Fruit fly (Drosophila melanogaster) whole organism, wandering third instar larva: ENCODE measurements around the gene Rheb.

Experiments
- Abd-B ChIP-seq: fragments of >200 bp; optimal IDR thresholded peaks from 2 replicates; lab custom pipeline; 2017; ENCODE audit warnings: missing biosample characterization, missing genetic modification characterization
- CG32264 ChIP-seq: fragments of 200-800 bp; sonication (Bioruptor generic); optimal IDR thresholded peaks from 2 replicates; lab custom pipeline; 2016; ENCODE audit warnings: missing biosample characterization, missing genetic modification characterization
- CG9705 ChIP-seq: fragments of 200-800 bp; sonication (Bioruptor generic); optimal IDR thresholded peaks from 2 replicates; lab custom pipeline; 2018; ENCODE audit warnings: missing biosample characterization, mild to moderate bottlenecking, missing genetic modification characterization
- CrebA ChIP-seq: fragments of 200-800 bp; sonication (Bioruptor generic); optimal IDR thresholded peaks from 2 replicates; lab custom pipeline; 2016; ENCODE audit warnings: missing biosample characterization, mild to moderate bottlenecking, missing genetic modification characterization, borderline replicate concordance
- Dfd ChIP-seq: fragments of >200 bp; optimal IDR thresholded peaks from 2 replicates; lab custom pipeline; 2017; ENCODE audit warnings: missing biosample characterization, missing genetic modification characterization
- Dif ChIP-seq: fragments of 200-275, 200-300 bp; sonication (Bioruptor generic); optimal IDR thresholded peaks from 2 replicates; lab custom pipeline; 2018; ENCODE audit warnings: missing biosample characterization, missing genetic modification characterization; ENCODE audit not compliant: partially characterized antibody
- GATAd ChIP-seq: sonication (Bioruptor generic); optimal IDR thresholded peaks from 2 replicates; lab custom pipeline; 2016; ENCODE audit warnings: missing biosample characterization, missing genetic modification characterization
- HLH106 ChIP-seq: fragments of 200-800 bp; optimal IDR thresholded peaks from 3 replicates; lab custom pipeline; 2019; ENCODE audit warnings: missing biosample characterization, mild to moderate bottlenecking, missing genetic modification characterization, moderate library complexity
- Hnf4 ChIP-seq: fragments of 200-800 bp; sonication (Bioruptor generic); optimal IDR thresholded peaks from 2 replicates; lab custom pipeline; 2016; ENCODE audit warnings: missing biosample characterization, mild to moderate bottlenecking, missing genetic modification characterization
- Hr78 ChIP-seq: fragments of >200 bp; optimal IDR thresholded peaks from 2 replicates; lab custom pipeline; 2017; ENCODE audit warnings: missing biosample characterization, missing genetic modification characterization
- Hr83 ChIP-seq: fragments of 200-300 bp; sonication (Bioruptor generic); optimal IDR thresholded peaks from 2 replicates; lab custom pipeline; 2016; ENCODE audit warnings: missing biosample characterization, mild to moderate bottlenecking, missing genetic modification characterization, moderate library complexity; ENCODE audit not compliant: poor library complexity, severe bottlenecking
- Jra ChIP-seq: sonication (Bioruptor generic); optimal IDR thresholded peaks from 2 replicates; lab custom pipeline; 2016; ENCODE audit warnings: missing biosample characterization, missing genetic modification characterization
- Mio ChIP-seq: sonication (Bioruptor generic); optimal IDR thresholded peaks from 2 replicates; lab custom pipeline; 2016; ENCODE audit warnings: missing biosample characterization, missing genetic modification characterization
- Myc ChIP-seq: fragments of >200 bp; optimal IDR thresholded peaks from 2 replicates; lab custom pipeline; 2017
- N ChIP-seq: fragments of >200 bp; optimal IDR thresholded peaks from 2 replicates; lab custom pipeline; 2018; ENCODE audit warnings: missing biosample characterization, missing external identifiers, missing genetic modification characterization
- OdsH ChIP-seq: fragments of 200-800 bp; sonication (Bioruptor generic); optimal IDR thresholded peaks from 2 replicates; lab custom pipeline; 2016; ENCODE audit warnings: missing biosample characterization, mild to moderate bottlenecking, missing genetic modification characterization
- Rel ChIP-seq, 2 experiments: fragments of 200-800 bp; sonication (Bioruptor generic) in 1 of 2; optimal IDR thresholded peaks; 2 replicates in 1 of 2; 3 replicates in 1 of 2; lab custom pipeline; 2016 to 2019; ENCODE audit warnings: mild to moderate bottlenecking in 2 of 2, missing biosample characterization in 2 of 2, missing genetic modification characterization in 2 of 2, moderate library complexity in 1 of 2
- Sp1 ChIP-seq: fragments of 200-800 bp; sonication (Bioruptor generic); optimal IDR thresholded peaks from 3 replicates; lab custom pipeline; 2019; ENCODE audit warnings: missing biosample characterization, mild to moderate bottlenecking, missing genetic modification characterization, moderate library complexity
- Vsx2 ChIP-seq: fragments of 200-300, 225-300 bp; sonication (Bioruptor generic); optimal IDR thresholded peaks from 2 replicates; lab custom pipeline; 2018; ENCODE audit warnings: missing biosample characterization, missing genetic modification characterization; ENCODE audit not compliant: partially characterized antibody
- br ChIP-seq: fragments of 200-800 bp; sonication (Bioruptor generic); optimal IDR thresholded peaks from 2 replicates; lab custom pipeline; 2016; ENCODE audit warnings: missing biosample characterization, missing genetic modification characterization
- brk ChIP-seq: fragments of 200-800 bp; sonication (Bioruptor generic); optimal IDR thresholded peaks from 2 replicates; lab custom pipeline; 2016; ENCODE audit warnings: missing biosample characterization, mild to moderate bottlenecking, missing genetic modification characterization
- dl ChIP-seq, 2 experiments: fragments of 175-275, 200-275 bp in 1 of 2; fragments of 200-275 bp in 1 of 2; sonication (Bioruptor generic); optimal IDR thresholded peaks; lab custom pipeline; 2018; ENCODE audit warnings: mild to moderate bottlenecking in 2 of 2, missing biosample characterization in 2 of 2, missing genetic modification characterization in 2 of 2, moderate library complexity in 2 of 2; ENCODE audit not compliant: partially characterized antibody in 2 of 2, insufficient read depth in 1 of 2
- dmrt93B ChIP-seq: fragments of 200-800 bp; sonication (Bioruptor generic); optimal IDR thresholded peaks from 2 replicates; lab custom pipeline; 2018; ENCODE audit warnings: missing biosample characterization, mild to moderate bottlenecking, missing genetic modification characterization
- dsf ChIP-seq: sonication (Bioruptor generic); optimal IDR thresholded peaks from 2 replicates; lab custom pipeline; 2016; ENCODE audit warnings: missing biosample characterization, missing genetic modification characterization, borderline replicate concordance
- ey ChIP-seq: fragments of 200-800 bp; sonication (Bioruptor generic); optimal IDR thresholded peaks from 2 replicates; lab custom pipeline; 2016; ENCODE audit warnings: missing biosample characterization, missing genetic modification characterization
- foxo ChIP-seq, 2 experiments: fragments of 200-800 bp; sonication (Bioruptor generic); optimal IDR thresholded peaks; 2 replicates in 1 of 2; 3 replicates in 1 of 2; lab custom pipeline; 2016 to 2017; ENCODE audit warnings: missing biosample characterization in 2 of 2, missing genetic modification characterization in 2 of 2
- fru ChIP-seq: fragments of 200-800 bp; sonication (Bioruptor generic); optimal IDR thresholded peaks from 3 replicates; lab custom pipeline; 2016; ENCODE audit warnings: missing biosample characterization, mild to moderate bottlenecking, missing genetic modification characterization
- h ChIP-seq: fragments of 200-800 bp; sonication (Bioruptor generic); optimal IDR thresholded peaks from 3 replicates; lab custom pipeline; 2016; ENCODE audit warnings: missing biosample characterization, mild to moderate bottlenecking, missing genetic modification characterization
- jim ChIP-seq: fragments of 175-275, 200-325 bp; sonication (Bioruptor generic); optimal IDR thresholded peaks from 2 replicates; lab custom pipeline; 2016; ENCODE audit warnings: missing biosample characterization, mild to moderate bottlenecking, missing genetic modification characterization
- lola ChIP-seq: fragments of >200 bp; optimal IDR thresholded peaks from 2 replicates; lab custom pipeline; 2017; ENCODE audit warnings: missing biosample characterization, missing genetic modification characterization
- pan ChIP-seq: fragments of >200 bp; optimal IDR thresholded peaks from 2 replicates; lab custom pipeline; 2017
- psq ChIP-seq: fragments of 200-800 bp; sonication (Bioruptor generic); optimal IDR thresholded peaks from 3 replicates; lab custom pipeline; 2017; ENCODE audit warnings: missing biosample characterization, mild to moderate bottlenecking, missing genetic modification characterization, moderate library complexity
- rgr ChIP-seq: fragments of 200-800 bp; sonication (Bioruptor generic); optimal IDR thresholded peaks from 3 replicates; lab custom pipeline; 2016; ENCODE audit warnings: missing biosample characterization, mild to moderate bottlenecking, missing genetic modification characterization
- sage ChIP-seq: fragments of 200-800 bp; sonication (Bioruptor generic); optimal IDR thresholded peaks from 2 replicates; lab custom pipeline; 2016; ENCODE audit warnings: missing biosample characterization, mild to moderate bottlenecking, missing genetic modification characterization
- sv ChIP-seq: fragments of 200-800 bp; sonication (Bioruptor generic); optimal IDR thresholded peaks from 3 replicates; lab custom pipeline; 2016; ENCODE audit warnings: missing biosample characterization, missing genetic modification characterization
- tai ChIP-seq: sonication (Bioruptor generic); optimal IDR thresholded peaks from 2 replicates; lab custom pipeline; 2016; ENCODE audit warnings: missing biosample characterization, missing genetic modification characterization
- usp ChIP-seq: fragments of >200 bp; optimal IDR thresholded peaks from 2 replicates; lab custom pipeline; 2017; ENCODE audit warnings: missing biosample characterization, missing genetic modification characterization
- woc ChIP-seq: sonication (Bioruptor generic); optimal IDR thresholded peaks from 2 replicates; lab custom pipeline; 2016; ENCODE audit warnings: missing biosample characterization, mild to moderate bottlenecking, missing genetic modification characterization

The Rheb gene

DNA sequence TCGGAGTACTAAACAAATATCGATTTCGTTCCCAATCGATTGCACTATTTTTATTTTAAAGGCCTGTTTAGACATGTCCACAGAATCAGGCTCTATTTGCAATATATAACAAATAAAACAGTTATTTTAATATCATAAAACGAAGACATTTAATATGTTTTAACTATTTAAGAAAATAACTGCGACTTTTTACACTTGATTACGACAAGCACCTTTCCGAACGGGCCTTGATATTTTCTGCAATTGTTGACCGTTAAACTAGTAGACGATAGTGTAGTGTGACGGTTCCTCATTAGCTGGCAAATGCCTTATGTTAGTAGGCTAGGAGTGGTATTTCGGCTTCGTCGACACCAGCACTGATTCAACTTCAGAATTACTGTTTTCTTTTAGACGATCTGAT, at the start of gene Rheb, which contains the start of gene CG2931:
Rheb (plus strand) TSS at position 332 of the 400 bp plus-strand sequence.
CG2931 (minus strand) TSS at position 26 of the 400 bp plus-strand sequence.
- TF ChIP-seq Sp1 (GFP tag; lab: Kevin White, UChicago) (peak; percentile 34), Rel (GFP tag; optimal IDR thresholded peaks at IDR 0.05; lab: Kevin White, UChicago) (no peak), Rel (tag; optimal IDR thresholded peaks at IDR 0.05; lab: Kevin White, UChicago) (peak; percentile 13), brk (GFP tag; lab: Kevin White, UChicago) (no peak), rgr (peak; percentile 59), ey (GFP tag; lab: Kevin White, UChicago) (peak; percentile 52), woc (peak; percentile 79), CG9705 (GFP tag; lab: Kevin White, UChicago) (peak; percentile 46), psq (GFP tag; lab: Kevin White, UChicago) (peak; percentile 40), N (GFP tag; lab: Kevin White, UChicago) (no peak), Vsx2 (GFP tag; lab: Kevin White, UChicago) (no peak), tai (GFP tag; lab: Kevin White, UChicago) (no peak), GATAd (GFP tag; lab: Kevin White, UChicago) (no peak), CrebA (GFP tag; lab: Kevin White, UChicago) (no peak), CG32264 (GFP tag; lab: Kevin White, UChicago) (no peak), pan (lab: Kevin White, UChicago) (no peak), usp (GFP tag; lab: Kevin White, UChicago) (no peak), Myc (lab: Kevin White, UChicago) (no peak), dsf (GFP tag; lab: Kevin White, UChicago) (peak; percentile 33), sage (GFP tag; lab: Kevin White, UChicago) (no peak), Mio (no peak), h (GFP tag; lab: Kevin White, UChicago) (peak; percentile 69), Abd-B (no peak), Hnf4 (peak; percentile 69), foxo (GFP tag; optimal IDR thresholded peaks at IDR 0.05; lab: Kevin White, UChicago) (peak in 1 of 2 experiments; percentile 71), Hr78 (GFP tag; lab: Kevin White, UChicago) (no peak), OdsH (GFP tag; lab: Kevin White, UChicago) (peak; percentile 24), dmrt93B (GFP tag; lab: Kevin White, UChicago) (no peak), fru (GFP tag; lab: Kevin White, UChicago) (peak; percentile 44), jim (no peak), dl (GFP tag; optimal IDR thresholded peaks at IDR 0.05; lab: Kevin White, UChicago; ENCODE audit: insufficient read depth in 1 of 2, partially characterized antibody in 2 of 2) (no peak), lola (GFP tag; lab: Kevin White, UChicago) (no peak), Dif (GFP tag; lab: Kevin White, UChicago) (no peak), Hr83 (GFP tag; lab: Kevin White, UChicago) (peak; percentile 27), br (peak; percentile 67), Jra (peak; percentile 43), sv (GFP tag; lab: Kevin White, UChicago) (peak; percentile 66), HLH106 (tag; lab: Kevin White, UChicago) (peak; percentile 68), Dfd (GFP tag; lab: Kevin White, UChicago) (no peak)
- TF ChIP-seq, all 38 proteins: peak for 18

DNA sequence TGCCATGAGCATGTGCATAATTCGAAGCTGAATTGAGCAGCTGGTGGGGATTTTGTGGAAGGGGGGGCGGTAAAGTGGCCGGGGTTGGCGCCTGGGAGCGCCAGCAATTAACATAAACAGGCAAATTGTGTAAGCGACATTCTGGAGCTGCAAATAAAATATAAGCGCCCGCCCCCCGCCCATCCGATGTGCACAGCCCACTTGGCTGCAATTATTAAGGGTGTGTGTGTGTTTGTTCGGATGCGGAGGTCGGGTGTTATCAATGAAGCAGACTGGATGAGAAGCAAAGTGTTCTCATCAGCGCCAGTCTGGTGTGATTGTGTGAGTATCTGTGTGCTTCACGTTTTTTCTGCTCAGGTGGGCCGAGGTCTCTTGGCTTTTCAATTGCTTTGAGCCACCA, 48.9 kb upstream of the Rheb start:
- TF ChIP-seq Rel (GFP tag; optimal IDR thresholded peaks at IDR 0.05; lab: Kevin White, UChicago): no peak
- peak; percentile 67 for TF ChIP-seq Rel (tag; optimal IDR thresholded peaks at IDR 0.05; lab: Kevin White, UChicago)
- TF ChIP-seq fru (GFP tag; lab: Kevin White, UChicago): no peak
- TF ChIP-seq, all 38 proteins: peak for 1

DNA sequence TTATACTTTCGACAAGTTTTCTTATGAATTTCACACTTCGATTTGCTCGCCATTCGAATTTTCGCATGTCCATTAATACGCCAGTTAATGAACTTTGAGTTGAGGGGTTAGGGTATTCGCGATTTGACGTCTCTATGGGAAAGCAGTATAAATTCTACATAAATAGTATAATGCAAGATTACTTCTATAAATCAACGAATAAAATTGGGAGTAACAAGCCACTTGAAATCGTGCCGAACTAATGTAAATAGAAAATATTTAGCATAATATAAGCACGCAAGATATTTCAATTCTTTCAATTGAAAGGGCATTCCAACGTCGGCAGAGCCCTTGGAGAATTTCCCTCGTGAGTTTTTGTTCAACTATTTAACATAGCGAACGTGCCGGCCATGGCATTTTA, 48.2 kb upstream of the Rheb start:
- no peak for TF ChIP-seq fru (GFP tag; lab: Kevin White, UChicago)
- TF ChIP-seq sv (GFP tag; lab: Kevin White, UChicago): no peak
- TF ChIP-seq CG9705 (GFP tag; lab: Kevin White, UChicago): no peak
